Worm (Caenorhabditis elegans) whole organism, mixed stage, embryonic: ENCODE data around the gene K02A6.3.
A peak's percentile ranks its signal among the peaks of the same experiment; 100 is the strongest.

Experiments used
- M03D4.4 ChIP-seq: sonication (generic microtip); optimal IDR thresholded peaks from 2 replicates; lab custom pipeline; 2017; ENCODE audit warnings: mild to moderate bottlenecking, missing genetic modification characterization, missing compliant biosample characterization
- bed-3 ChIP-seq: fragments of 200-800 bp; sonication (Bioruptor generic); optimal IDR thresholded peaks from 3 replicates; lab custom pipeline; 2018; ENCODE audit warnings: mild to moderate bottlenecking, missing genetic modification characterization, moderate library complexity, missing compliant biosample characterization
- blmp-1 ChIP-seq: fragments of 150-350 bp; optimal IDR thresholded peaks from 2 replicates; lab custom pipeline; 2014; ENCODE audit warnings: missing biosample characterization, missing genetic modification characterization
- ceh-39 ChIP-seq: fragments of 150-350 bp; optimal IDR thresholded peaks from 2 replicates; lab custom pipeline; 2014; ENCODE audit warnings: missing biosample characterization, missing genetic modification characterization
- ceh-43 ChIP-seq: fragments of 200-800 bp; sonication (Bioruptor generic); optimal IDR thresholded peaks from 2 replicates; lab custom pipeline; 2018; ENCODE audit warnings: mild to moderate bottlenecking, missing genetic modification characterization, moderate library complexity, missing compliant biosample characterization
- ceh-83 ChIP-seq: fragments of 200-800 bp; sonication (Bioruptor generic); optimal IDR thresholded peaks from 2 replicates; lab custom pipeline; 2018; ENCODE audit warnings: mild to moderate bottlenecking, missing genetic modification characterization, missing compliant biosample characterization
- ces-1 ChIP-seq: fragments of 150-350 bp; optimal IDR thresholded peaks from 2 replicates; lab custom pipeline; 2014; ENCODE audit warnings: missing biosample characterization, missing genetic modification reagents, missing genetic modification characterization
- cnd-1 ChIP-seq: fragments of 200-800 bp; sonication (Bioruptor generic); optimal IDR thresholded peaks from 2 replicates; lab custom pipeline; 2018; ENCODE audit warnings: mild to moderate bottlenecking, missing genetic modification characterization, missing compliant biosample characterization
- drap-1 ChIP-seq: fragments of 200-800 bp; sonication (Bioruptor generic); optimal IDR thresholded peaks from 3 replicates; lab custom pipeline; 2018; ENCODE audit warnings: mild to moderate bottlenecking, missing genetic modification characterization, missing compliant biosample characterization
- elt-1 ChIP-seq: sonication (generic microtip); optimal IDR thresholded peaks from 2 replicates; lab custom pipeline; 2017; ENCODE audit warnings: missing genetic modification characterization, mild to moderate bottlenecking, missing compliant biosample characterization, antibody characterized with exemption, moderate library complexity, borderline replicate concordance; ENCODE audit not compliant: insufficient read depth
- elt-3 ChIP-seq: fragments of 150-350 bp; optimal IDR thresholded peaks from 2 replicates; lab custom pipeline; 2014; ENCODE audit warnings: missing biosample characterization, missing genetic modification characterization
- flh-1 ChIP-seq: fragments of 200-800 bp; sonication (Bioruptor generic); optimal IDR thresholded peaks from 2 replicates; lab custom pipeline; 2018; ENCODE audit warnings: mild to moderate bottlenecking, missing genetic modification characterization, moderate library complexity, missing compliant biosample characterization
- ham-2 ChIP-seq: fragments of 200-800 bp; sonication (Bioruptor generic); optimal IDR thresholded peaks from 2 replicates; lab custom pipeline; 2018; ENCODE audit warnings: mild to moderate bottlenecking, missing genetic modification characterization, missing compliant biosample characterization
- hlh-1 ChIP-seq: fragments of 150-350 bp; optimal IDR thresholded peaks from 2 replicates; lab custom pipeline; 2014; ENCODE audit warnings: missing biosample characterization, missing genetic modification reagents, missing genetic modification characterization
- lin-13 ChIP-seq: fragments of 150-350 bp; optimal IDR thresholded peaks from 2 replicates; lab custom pipeline; 2014; ENCODE audit warnings: missing biosample characterization, missing genetic modification characterization
- lin-32 ChIP-seq: fragments of 200-800 bp; sonication (Bioruptor generic); optimal IDR thresholded peaks from 2 replicates; lab custom pipeline; 2018; ENCODE audit warnings: mild to moderate bottlenecking, missing genetic modification characterization, missing compliant biosample characterization
- lsy-2 ChIP-seq: fragments of 150-350 bp; optimal IDR thresholded peaks from 2 replicates; lab custom pipeline; 2014; ENCODE audit warnings: missing biosample characterization, missing genetic modification characterization
- mab-5 ChIP-seq: fragments of 150-350 bp; optimal IDR thresholded peaks from 2 replicates; lab custom pipeline; 2014; ENCODE audit warnings: missing biosample characterization, missing genetic modification characterization
- mep-1 ChIP-seq: fragments of 150-350 bp; optimal IDR thresholded peaks from 2 replicates; lab custom pipeline; 2017; ENCODE audit warnings: missing biosample characterization, missing genetic modification reagents, missing genetic modification characterization, inconsistent platforms
- mls-2 ChIP-seq: sonication (generic microtip); optimal IDR thresholded peaks from 2 replicates; lab custom pipeline; 2016; ENCODE audit warnings: mild to moderate bottlenecking, missing genetic modification characterization, moderate library complexity, missing compliant biosample characterization
- nhr-12 ChIP-seq: fragments of 150-350 bp; optimal IDR thresholded peaks from 2 replicates; lab custom pipeline; 2014; ENCODE audit warnings: missing biosample characterization, missing genetic modification characterization
- nhr-2 ChIP-seq: fragments of 150-350 bp; optimal IDR thresholded peaks from 2 replicates; lab custom pipeline; 2014; ENCODE audit warnings: missing biosample characterization, missing genetic modification characterization
- nhr-237 ChIP-seq: fragments of 150-350 bp; optimal IDR thresholded peaks from 2 replicates; lab custom pipeline; 2014; ENCODE audit warnings: missing biosample characterization, missing genetic modification characterization
- nhr-28 ChIP-seq: fragments of 150-350 bp; optimal IDR thresholded peaks from 2 replicates; lab custom pipeline; 2014; ENCODE audit warnings: missing biosample characterization, missing genetic modification characterization
- nhr-76 ChIP-seq: sonication (generic microtip); optimal IDR thresholded peaks from 2 replicates; lab custom pipeline; 2017; ENCODE audit warnings: missing biosample characterization, missing genetic modification characterization
- pha-4 ChIP-seq: fragments of 150-350 bp; optimal IDR thresholded peaks from 2 replicates; lab custom pipeline; 2018; ENCODE audit warnings: missing biosample characterization, missing genetic modification reagents, missing genetic modification characterization
- sem-2 ChIP-seq: fragments of 200-800 bp; sonication (Bioruptor generic); optimal IDR thresholded peaks from 2 replicates; lab custom pipeline; 2018; ENCODE audit warnings: mild to moderate bottlenecking, missing genetic modification characterization, missing compliant biosample characterization
- snpc-4 ChIP-seq: fragments of 150-350 bp; optimal IDR thresholded peaks from 2 replicates; lab custom pipeline; 2014; ENCODE audit warnings: missing biosample characterization, missing genetic modification characterization
- sptf-1 ChIP-seq: sonication (generic microtip); optimal IDR thresholded peaks from 2 replicates; lab custom pipeline; 2017; ENCODE audit warnings: mild to moderate bottlenecking, missing genetic modification characterization, moderate library complexity, missing compliant biosample characterization
- tbx-8 ChIP-seq: fragments of 200-800 bp; sonication (Bioruptor generic); optimal IDR thresholded peaks from 2 replicates; lab custom pipeline; 2018; ENCODE audit warnings: mild to moderate bottlenecking, missing genetic modification characterization, moderate library complexity, missing compliant biosample characterization
- unc-120 ChIP-seq: sonication (generic microtip); optimal IDR thresholded peaks from 2 replicates; lab custom pipeline; 2017; ENCODE audit warnings: missing genetic modification characterization, missing compliant biosample characterization; ENCODE audit not compliant: poor library complexity, severe bottlenecking
- unc-39 ChIP-seq: fragments of 150-350 bp; optimal IDR thresholded peaks from 2 replicates; lab custom pipeline; 2014; ENCODE audit warnings: missing biosample characterization, missing genetic modification characterization
- unc-62 ChIP-seq: fragments of 150-350 bp; optimal IDR thresholded peaks from 2 replicates; lab custom pipeline; 2014; ENCODE audit warnings: missing biosample characterization, missing genetic modification reagents, missing genetic modification characterization
- zip-8 ChIP-seq: fragments of 150-350 bp; optimal IDR thresholded peaks from 2 replicates; lab custom pipeline; 2014; ENCODE audit warnings: missing biosample characterization, missing genetic modification characterization
- ztf-11 ChIP-seq: fragments of 150-350 bp; optimal IDR thresholded peaks from 2 replicates; lab custom pipeline; 2014; ENCODE audit warnings: missing biosample characterization, missing genetic modification characterization

The K02A6.3 gene

DNA sequence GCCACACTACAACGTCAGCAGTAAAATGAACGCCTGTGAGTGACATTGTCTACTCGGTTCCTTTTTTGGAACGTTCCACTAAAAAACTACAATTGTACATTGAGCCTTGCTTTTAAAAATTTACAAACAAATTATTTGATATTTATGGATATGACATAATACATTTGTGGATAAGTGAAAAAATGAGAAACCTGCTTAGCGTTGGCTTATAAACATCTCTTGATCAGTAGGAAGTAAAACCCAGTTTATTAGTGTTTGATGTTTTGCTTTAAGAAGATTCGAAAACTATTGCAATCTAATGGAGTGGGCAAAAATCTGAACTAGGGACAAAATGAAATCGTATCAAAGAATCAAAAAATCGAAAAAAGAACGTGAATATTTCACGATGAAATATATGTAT, 14.8 kb downstream of the K02A6.3 start:
- no peak for TF ChIP-seq unc-62

DNA sequence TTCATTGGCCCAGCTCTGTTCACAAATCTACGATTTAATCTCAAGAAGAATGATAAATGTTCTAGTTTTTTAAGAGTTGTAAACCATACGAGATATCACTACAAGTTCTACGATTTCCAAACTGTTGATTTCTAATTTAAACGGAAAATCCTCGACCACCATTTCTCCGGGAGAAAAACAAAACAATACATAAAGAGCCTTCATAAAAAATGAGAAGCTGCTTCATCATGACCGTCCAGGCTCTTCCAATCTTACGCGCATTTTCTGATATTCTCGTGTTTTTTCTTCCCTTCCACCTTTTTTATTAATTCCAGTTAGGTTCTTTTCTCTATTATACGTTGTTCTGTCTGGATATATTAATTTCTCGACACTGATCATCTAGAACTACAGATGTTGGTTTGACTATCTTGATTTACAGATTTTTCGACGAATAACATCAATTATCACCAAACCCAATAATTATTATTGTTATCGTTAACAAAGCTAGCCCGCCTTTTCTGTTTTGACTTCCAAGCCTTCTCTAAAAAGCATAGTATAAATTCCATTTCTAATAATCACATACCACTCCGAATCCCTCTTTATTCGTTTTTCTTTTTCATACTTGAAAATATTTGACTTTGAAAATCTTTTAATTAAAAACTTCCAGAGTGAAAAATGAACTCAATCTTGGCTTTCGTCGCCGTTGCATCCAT, 17.2 kb downstream of the K02A6.3 start, which contains the start of gene C47D2.1:
Gene C47D2.1 (plus strand): TSS at position 642 of the 692 bp plus-strand sequence.
- no peak for TF ChIP-seq ceh-83 (GFP tag; lab: Kevin White, UChicago)
- no peak for TF ChIP-seq unc-39 (tag; lab: Kevin White, UChicago)
- TF ChIP-seq unc-62: no peak
- no peak for TF ChIP-seq tbx-8
- TF ChIP-seq lin-13 (tag; lab: Kevin White, UChicago): no peak
- no peak for TF ChIP-seq ces-1
- no peak for TF ChIP-seq mls-2 (tag; lab: Kevin White, UChicago)
- no peak for TF ChIP-seq nhr-237 (tag; lab: Kevin White, UChicago)
- no peak for TF ChIP-seq nhr-2 (tag; lab: Kevin White, UChicago)
- TF ChIP-seq nhr-76 (tag; lab: Kevin White, UChicago): no peak
- TF ChIP-seq ceh-43 (GFP tag; lab: Kevin White, UChicago): no peak
- TF ChIP-seq lsy-2 (tag; lab: Kevin White, UChicago): no peak
- no peak for TF ChIP-seq snpc-4
- TF ChIP-seq pha-4 (tag; lab: Kevin White, UChicago): no peak

DNA sequence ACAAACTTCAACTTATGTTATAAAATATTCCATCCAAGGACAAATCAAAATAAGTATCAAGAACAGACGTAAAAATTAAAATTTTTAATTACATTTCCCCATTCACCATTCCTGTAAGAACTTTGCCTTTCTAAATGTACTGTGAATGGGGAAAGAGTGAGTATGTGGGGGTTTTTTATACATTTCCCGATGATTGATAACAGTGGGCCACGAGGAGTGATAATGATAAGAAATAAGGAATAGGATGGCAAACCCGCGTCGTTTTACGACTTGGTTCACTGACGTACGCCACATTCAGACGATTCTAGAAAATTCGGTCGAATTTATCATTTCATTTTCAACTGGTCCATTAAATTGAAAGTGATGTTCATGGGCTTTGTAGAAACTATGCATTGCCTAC, 20.7 kb downstream of the K02A6.3 start, which contains the start of gene cdd-1:
Gene cdd-1 (minus strand): TSS at position 151 of the 400 bp plus-strand sequence.
- TF ChIP-seq nhr-76 (tag; lab: Kevin White, UChicago) (no peak), cnd-1 (tag; lab: Kevin White, UChicago) (no peak), ham-2 (GFP tag; lab: Kevin White, UChicago) (no peak), unc-120 (no peak), mls-2 (tag; lab: Kevin White, UChicago) (no peak), bed-3 (no peak)
- TF ChIP-seq, all 35 proteins: peak for 0

DNA sequence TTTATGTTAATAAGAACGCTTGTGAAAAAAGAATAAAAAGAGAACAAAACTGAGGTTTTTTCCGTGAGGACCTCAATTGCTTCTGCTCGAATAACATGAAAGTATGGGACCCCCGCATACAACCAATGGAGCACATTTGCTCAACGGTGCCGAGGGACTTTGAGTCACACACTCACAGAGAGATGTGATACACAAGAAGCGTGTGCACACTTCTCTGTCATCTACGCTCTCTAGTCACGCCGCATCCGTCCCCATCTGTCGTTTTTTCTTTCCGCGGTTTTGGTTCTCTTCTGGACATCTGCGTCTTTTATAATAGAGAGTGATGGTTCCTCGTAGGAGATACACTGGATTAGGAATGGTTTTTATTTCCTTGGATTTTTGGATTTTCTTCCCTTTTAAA, 25.8 kb downstream of the K02A6.3 start:
- TF ChIP-seq ztf-11 (tag; lab: Kevin White, UChicago) (no peak), mls-2 (tag; lab: Kevin White, UChicago) (no peak), lin-13 (tag; lab: Kevin White, UChicago) (peak; percentile 7), tbx-8 (no peak), zip-8 (tag; lab: Kevin White, UChicago) (no peak), bed-3 (no peak), drap-1 (GFP tag; lab: Kevin White, UChicago) (no peak), nhr-2 (tag; lab: Kevin White, UChicago) (no peak), mep-1 (tag; lab: Kevin White, UChicago) (peak; percentile 62), unc-62 (peak; percentile 41), ceh-83 (GFP tag; lab: Kevin White, UChicago) (no peak), ham-2 (GFP tag; lab: Kevin White, UChicago) (no peak), ceh-43 (GFP tag; lab: Kevin White, UChicago) (no peak), nhr-28 (tag; lab: Kevin White, UChicago) (no peak), flh-1 (GFP tag; lab: Kevin White, UChicago) (no peak), lsy-2 (tag; lab: Kevin White, UChicago) (peak; percentile 3), ces-1 (peak; percentile 26), ceh-39 (tag; lab: Kevin White, UChicago) (no peak), unc-39 (tag; lab: Kevin White, UChicago) (no peak), nhr-76 (tag; lab: Kevin White, UChicago) (no peak), nhr-12 (tag; lab: Kevin White, UChicago) (no peak), nhr-237 (tag; lab: Kevin White, UChicago) (no peak), blmp-1 (tag; lab: Kevin White, UChicago) (no peak), mab-5 (no peak), elt-1 (no peak), snpc-4 (no peak), cnd-1 (tag; lab: Kevin White, UChicago) (peak; percentile 75), unc-120 (peak; percentile 35), sem-2 (GFP tag; lab: Kevin White, UChicago) (no peak), lin-32 (GFP tag; lab: Kevin White, UChicago) (peak; percentile 28), sptf-1 (tag; lab: Kevin White, UChicago) (peak; percentile 22), M03D4.4 (no peak), elt-3 (no peak), pha-4 (tag; lab: Kevin White, UChicago) (no peak), hlh-1 (tag; lab: Kevin White, UChicago) (peak; percentile 5)
